Fruit fly (Drosophila melanogaster) S2 (cell line): Measurements from ENCODE around the gene Imp.

Experiments used
- CG8478 ChIP-seq: fragments of >200 bp; optimal IDR thresholded peaks from 2 replicates; lab custom pipeline; 2018
- CTCF ChIP-seq, 2 experiments: fragments of >200 bp; optimal IDR thresholded peaks; 2 replicates each; lab custom pipeline; 2018

DNA sequence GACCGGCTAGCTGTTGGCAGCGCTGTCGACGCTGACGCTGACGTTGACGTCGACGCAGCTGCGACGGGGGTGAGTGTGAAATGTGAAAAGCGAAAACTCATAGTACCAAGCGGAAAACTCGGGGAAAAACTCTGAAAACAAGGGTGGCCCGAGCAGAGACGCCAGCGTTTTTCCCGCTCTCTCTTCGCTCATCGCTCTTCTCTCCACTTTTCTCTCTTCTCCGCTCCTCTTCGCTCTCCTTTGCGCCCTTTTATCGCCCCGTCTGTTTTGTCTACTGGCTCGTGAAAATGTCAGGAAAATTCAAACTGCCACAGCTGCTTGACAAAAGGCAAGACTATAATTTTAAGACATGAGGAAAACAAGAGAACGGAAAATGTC, 647 bp downstream of the Imp start:
- TF ChIP-seq CG8478 (lab: Kevin White, UChicago): no peak
- TF ChIP-seq CTCF (optimal IDR thresholded peaks at IDR 0.05; lab: Kevin White, UChicago): no peak
